Worm (Caenorhabditis elegans) whole organism, young adult: ENCODE measurements around the gene H04M03.12.

Experiments used
- C17E4.6 ChIP-seq: fragments of 200-800 bp; sonication (Bioruptor generic); IDR thresholded peaks from 2 replicates; pipeline ENCODE4 v1.3.6; 2022; ENCODE audit warnings: missing genetic modification reagents, missing genetic modification characterization, missing compliant biosample characterization
- F37B4.10 ChIP-seq: fragments of 200-800 bp; sonication (Bioruptor generic); IDR thresholded peaks from 2 replicates; pipeline ENCODE4 v1.3.6; 2022; ENCODE audit warnings: missing genetic modification characterization, missing compliant biosample characterization
- ceh-91 ChIP-seq: fragments of 200-800 bp; sonication (Bioruptor generic); IDR thresholded peaks from 2 replicates; pipeline ENCODE4 v1.3.6; 2022; ENCODE audit warnings: missing genetic modification reagents, missing genetic modification characterization, missing compliant biosample characterization
- dpl-1 ChIP-seq: fragments of 150-350 bp; optimal IDR thresholded peaks from 2 replicates; lab custom pipeline; 2014; ENCODE audit warnings: missing biosample characterization, missing genetic modification reagents, missing genetic modification characterization
- hmg-20 ChIP-seq: fragments of 200-800 bp; sonication (Bioruptor generic); IDR thresholded peaks from 2 replicates; pipeline ENCODE4 v1.3.6; 2022; ENCODE audit warnings: missing genetic modification reagents, missing genetic modification characterization, missing compliant biosample characterization
- mel-28 ChIP-seq: sonication (generic microtip); optimal IDR thresholded peaks from 2 replicates; lab custom pipeline; 2016; ENCODE audit warnings: borderline replicate concordance, mild to moderate bottlenecking, missing genetic modification characterization, missing compliant biosample characterization
- nfyb-1 ChIP-seq: fragments of 200-800 bp; sonication (Bioruptor generic); IDR thresholded peaks from 2 replicates; pipeline ENCODE4 v1.3.6; 2022; ENCODE audit warnings: missing genetic modification reagents, missing genetic modification characterization, missing compliant biosample characterization
- pha-4 ChIP-seq: fragments of 150-350 bp; sonication (generic microtip); optimal IDR thresholded peaks from 2 replicates; lab custom pipeline; 2014; ENCODE audit warnings: missing biosample characterization, missing genetic modification reagents, missing genetic modification characterization

DNA sequence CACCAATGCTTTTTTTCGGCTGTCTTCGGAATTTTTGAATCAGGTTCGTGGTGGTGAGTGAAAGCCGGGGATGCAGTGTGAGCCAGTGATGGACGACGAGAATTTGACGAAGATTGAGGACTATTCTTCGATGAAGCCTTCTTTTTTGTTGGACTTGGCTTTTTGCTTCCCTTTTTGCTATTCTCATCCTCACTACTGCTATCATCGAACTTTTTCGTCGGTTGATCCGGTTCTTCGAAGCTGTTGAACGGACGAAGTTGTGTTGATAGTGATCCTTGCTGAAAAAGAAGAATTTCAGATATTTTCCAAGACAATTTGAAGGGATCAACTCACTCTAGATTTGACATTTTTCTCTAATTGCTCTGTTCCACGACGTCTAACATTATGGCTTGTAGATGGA lies 41.0 kb upstream of the H04M03.12 start:
- no peak for TF ChIP-seq mel-28 (tag; lab: Kevin White, UChicago)
- TF ChIP-seq C17E4.6: no peak
- TF ChIP-seq hmg-20 (GFP tag; lab: Robert Waterston, UW): no peak
- no peak for TF ChIP-seq dpl-1 (GFP tag; lab: Kevin White, UChicago)
- TF ChIP-seq ceh-91 (GFP tag; lab: Robert Waterston, UW): no peak
- TF ChIP-seq pha-4 (tag; lab: Kevin White, UChicago): no peak
- no peak for TF ChIP-seq F37B4.10 (GFP tag; lab: Robert Waterston, UW)
- no peak for TF ChIP-seq nfyb-1
